Fruit fly (Drosophila melanogaster) whole organism, embryonic: ENCODE measurements around the gene y.

Source experiments
- Adf1 ChIP-seq: fragments of 200-800 bp; sonication (Bioruptor generic); IDR thresholded peaks from 2 replicates; pipeline ENCODE4 v1.3.6; 2022; ENCODE audit warnings: missing biosample characterization, missing genetic modification characterization
- CG10267 ChIP-seq: fragments of 200-800 bp; sonication (Bioruptor generic); optimal IDR thresholded peaks from 2 replicates; lab custom pipeline; 2018; ENCODE audit warnings: missing biosample characterization, mild to moderate bottlenecking, missing genetic modification characterization, moderate library complexity
- CG10431 ChIP-seq: fragments of 200-800 bp; sonication (Bioruptor generic); optimal IDR thresholded peaks from 3 replicates; lab custom pipeline; 2018; ENCODE audit warnings: missing biosample characterization, mild to moderate bottlenecking, missing genetic modification characterization
- CG12299 ChIP-seq: fragments of 200-800 bp; sonication (Bioruptor generic); optimal IDR thresholded peaks from 2 replicates; lab custom pipeline; 2018; ENCODE audit warnings: missing biosample characterization, mild to moderate bottlenecking, missing genetic modification characterization
- CG12769 ChIP-seq: fragments of 200-800 bp; sonication (Bioruptor generic); optimal IDR thresholded peaks from 2 replicates; lab custom pipeline; 2019; ENCODE audit warnings: missing biosample characterization, mild to moderate bottlenecking, missing genetic modification characterization, moderate library complexity
- CG13296 ChIP-seq: fragments of 200-800 bp; sonication (Bioruptor generic); optimal IDR thresholded peaks from 3 replicates; lab custom pipeline; 2018; ENCODE audit warnings: missing biosample characterization, mild to moderate bottlenecking, missing genetic modification characterization
- CG1603 ChIP-seq: fragments of 200-800 bp; sonication (Bioruptor generic); optimal IDR thresholded peaks from 2 replicates; lab custom pipeline; 2019; ENCODE audit warnings: missing biosample characterization, mild to moderate bottlenecking, missing genetic modification characterization, moderate library complexity
- CG1647 ChIP-seq: fragments of 200-800 bp; sonication (Bioruptor generic); optimal IDR thresholded peaks from 3 replicates; lab custom pipeline; 2016; ENCODE audit warnings: missing biosample characterization, missing genetic modification characterization
- CG17568 ChIP-seq: fragments of 200-800 bp; sonication (Bioruptor generic); optimal IDR thresholded peaks from 2 replicates; lab custom pipeline; 2018; ENCODE audit warnings: missing biosample characterization, mild to moderate bottlenecking, missing genetic modification characterization, moderate library complexity
- CG2129 ChIP-seq: fragments of 200-800 bp; sonication (Bioruptor generic); IDR thresholded peaks from 2 replicates; pipeline ENCODE4 v1.3.6; 2022; ENCODE audit warnings: missing biosample characterization, missing genetic modification characterization; ENCODE audit not compliant: partially characterized antibody
- CG3407 ChIP-seq: fragments of 200-800 bp; sonication (Bioruptor generic); optimal IDR thresholded peaks from 2 replicates; lab custom pipeline; 2018; ENCODE audit warnings: missing biosample characterization, mild to moderate bottlenecking, missing genetic modification characterization
- CG3838 ChIP-seq: fragments of 200-800 bp; sonication (Bioruptor generic); optimal IDR thresholded peaks from 3 replicates; lab custom pipeline; 2016; ENCODE audit warnings: missing biosample characterization, missing genetic modification characterization
- CG5953 ChIP-seq: fragments of 200-800 bp; sonication (Bioruptor generic); IDR thresholded peaks from 2 replicates; pipeline ENCODE4 v1.3.6; 2022; ENCODE audit warnings: missing biosample characterization, missing genetic modification characterization
- CG6654 ChIP-seq: fragments of 200-800 bp; sonication (Bioruptor generic); optimal IDR thresholded peaks from 2 replicates; lab custom pipeline; 2017; ENCODE audit warnings: missing biosample characterization, mild to moderate bottlenecking, missing genetic modification characterization
- CG6683 ChIP-seq: fragments of 200-800 bp; sonication (Bioruptor generic); optimal IDR thresholded peaks from 2 replicates; lab custom pipeline; 2017; ENCODE audit warnings: missing biosample characterization, mild to moderate bottlenecking, missing genetic modification characterization, missing genetic modification reagents
- CG7372 ChIP-seq: fragments of 200-800 bp; sonication (Bioruptor generic); IDR thresholded peaks from 2 replicates; pipeline ENCODE4 v1.3.6; 2022; ENCODE audit warnings: missing biosample characterization, missing genetic modification characterization
- CG9727 ChIP-seq: fragments of 200-800 bp; sonication (Bioruptor generic); optimal IDR thresholded peaks from 3 replicates; lab custom pipeline; 2017; ENCODE audit warnings: missing biosample characterization, mild to moderate bottlenecking, missing genetic modification characterization
- CG9797 ChIP-seq: fragments of 200-800 bp; sonication (Bioruptor generic); optimal IDR thresholded peaks from 3 replicates; lab custom pipeline; 2018; ENCODE audit warnings: missing biosample characterization, mild to moderate bottlenecking, missing genetic modification characterization
- CG9817 ChIP-seq: fragments of 200-800 bp; sonication (Bioruptor generic); optimal IDR thresholded peaks from 2 replicates; lab custom pipeline; 2018; ENCODE audit warnings: missing biosample characterization, mild to moderate bottlenecking, missing genetic modification characterization, moderate library complexity
- D19B ChIP-seq: fragments of 200-800 bp; sonication (Bioruptor generic); optimal IDR thresholded peaks from 2 replicates; lab custom pipeline; 2017; ENCODE audit warnings: missing biosample characterization, mild to moderate bottlenecking, missing genetic modification characterization
- Dip3 ChIP-seq: fragments of 200-800 bp; sonication (Bioruptor generic); optimal IDR thresholded peaks from 3 replicates; lab custom pipeline; 2016; ENCODE audit warnings: missing biosample characterization, missing genetic modification characterization
- Fer2 ChIP-seq: fragments of 200-800 bp; sonication (Bioruptor generic); optimal IDR thresholded peaks from 2 replicates; lab custom pipeline; 2018; ENCODE audit warnings: missing biosample characterization, mild to moderate bottlenecking, missing genetic modification characterization, moderate library complexity
- Fer3 ChIP-seq: fragments of 200-800 bp; sonication (Bioruptor generic); optimal IDR thresholded peaks from 2 replicates; lab custom pipeline; 2018; ENCODE audit warnings: missing biosample characterization, mild to moderate bottlenecking, missing genetic modification characterization, moderate library complexity
- HmgZ ChIP-seq: fragments of 200-800 bp; sonication (Bioruptor generic); optimal IDR thresholded peaks from 2 replicates; lab custom pipeline; 2018; ENCODE audit warnings: missing biosample characterization, mild to moderate bottlenecking, missing genetic modification characterization
- Hmx ChIP-seq: fragments of 200-800 bp; sonication (Bioruptor generic); optimal IDR thresholded peaks from 2 replicates; lab custom pipeline; 2016; ENCODE audit warnings: missing biosample characterization, missing genetic modification characterization
- Hr39 ChIP-seq: fragments of >200 bp; optimal IDR thresholded peaks from 2 replicates; lab custom pipeline; 2017
- Jarid2 ChIP-seq: fragments of 200-800 bp; sonication (Bioruptor generic); optimal IDR thresholded peaks from 3 replicates; lab custom pipeline; 2017; ENCODE audit warnings: mild to moderate bottlenecking, missing biosample characterization, missing genetic modification reagents, missing genetic modification characterization
- Kr ChIP-seq: fragments of 200-800 bp; sonication (Bioruptor generic); optimal IDR thresholded peaks from 2 replicates; lab custom pipeline; 2017; ENCODE audit warnings: missing biosample characterization, mild to moderate bottlenecking, missing genetic modification characterization
- Neu2 ChIP-seq: fragments of 200-800 bp; sonication (Bioruptor generic); optimal IDR thresholded peaks from 3 replicates; lab custom pipeline; 2016; ENCODE audit warnings: missing biosample characterization, missing genetic modification characterization, borderline replicate concordance
- Optix ChIP-seq: fragments of 200-800 bp; sonication (Bioruptor generic); IDR thresholded peaks from 3 replicates; pipeline ENCODE4 v1.3.6; 2022; ENCODE audit warnings: missing biosample characterization, missing genetic modification characterization
- Sry-β ChIP-seq: fragments of 200-800 bp; sonication (Bioruptor generic); optimal IDR thresholded peaks from 2 replicates; lab custom pipeline; 2018; ENCODE audit warnings: missing biosample characterization, mild to moderate bottlenecking, missing genetic modification characterization, moderate library complexity
- ab ChIP-seq: fragments of 200-800 bp; sonication (Bioruptor generic); optimal IDR thresholded peaks from 2 replicates; lab custom pipeline; 2016; ENCODE audit warnings: missing biosample characterization, missing genetic modification characterization
- abd-A ChIP-seq: fragments of 200-800 bp; sonication (Bioruptor generic); optimal IDR thresholded peaks from 3 replicates; lab custom pipeline; 2019; ENCODE audit warnings: missing biosample characterization, mild to moderate bottlenecking, missing genetic modification characterization, moderate library complexity
- bcd ChIP-seq: fragments of 200-800 bp; sonication (Bioruptor generic); optimal IDR thresholded peaks from 2 replicates; lab custom pipeline; 2017; ENCODE audit warnings: missing biosample characterization, mild to moderate bottlenecking, missing genetic modification characterization
- cas ChIP-seq: fragments of 200-800 bp; sonication (Bioruptor generic); IDR thresholded peaks from 2 replicates; pipeline ENCODE4 v1.3.6; 2022; ENCODE audit warnings: missing biosample characterization, missing genetic modification characterization
- dm ChIP-seq: fragments of 200-800 bp; sonication (Bioruptor generic); optimal IDR thresholded peaks from 3 replicates; lab custom pipeline; 2016; ENCODE audit warnings: missing biosample characterization, missing genetic modification characterization
- fd64A ChIP-seq: fragments of 200-800 bp; sonication (Bioruptor generic); optimal IDR thresholded peaks from 3 replicates; lab custom pipeline; 2018; ENCODE audit warnings: missing biosample characterization, mild to moderate bottlenecking, missing genetic modification characterization
- fu2 ChIP-seq: fragments of 200-800 bp; sonication (Bioruptor generic); optimal IDR thresholded peaks from 2 replicates; lab custom pipeline; 2016; ENCODE audit warnings: missing biosample characterization, missing genetic modification characterization
- gro ChIP-seq: fragments of 200-800 bp; sonication (Bioruptor generic); optimal IDR thresholded peaks from 2 replicates; lab custom pipeline; 2016; ENCODE audit warnings: missing biosample characterization, missing genetic modification characterization
- hth ChIP-seq: fragments of >200 bp; optimal IDR thresholded peaks from 2 replicates; lab custom pipeline; 2017; ENCODE audit warnings: inconsistent platforms
- jigr1 ChIP-seq: fragments of 200-800 bp; sonication (Bioruptor generic); IDR thresholded peaks from 3 replicates; pipeline ENCODE4 v1.3.6; 2022; ENCODE audit warnings: missing biosample characterization, missing genetic modification characterization
- jumu ChIP-seq: fragments of 200-800 bp; sonication (Bioruptor generic); optimal IDR thresholded peaks from 3 replicates; lab custom pipeline; 2016; ENCODE audit warnings: missing biosample characterization, missing genetic modification characterization
- nerfin-1 ChIP-seq: fragments of 200-800 bp; sonication (Bioruptor generic); optimal IDR thresholded peaks from 3 replicates; lab custom pipeline; 2019; ENCODE audit warnings: missing biosample characterization, mild to moderate bottlenecking, missing genetic modification characterization, moderate library complexity
- nerfin-2 ChIP-seq: fragments of 200-800 bp; sonication (Bioruptor generic); IDR thresholded peaks from 2 replicates; pipeline ENCODE4 v1.3.6; 2022; ENCODE audit warnings: missing biosample characterization, missing genetic modification characterization; ENCODE audit not compliant: partially characterized antibody
- oc ChIP-seq: fragments of 200-800 bp; sonication (Bioruptor generic); optimal IDR thresholded peaks from 2 replicates; lab custom pipeline; 2018; ENCODE audit warnings: missing biosample characterization, mild to moderate bottlenecking, missing genetic modification characterization, moderate library complexity
- odd ChIP-seq: fragments of 200-800 bp; sonication (Bioruptor generic); optimal IDR thresholded peaks from 2 replicates; lab custom pipeline; 2017; ENCODE audit warnings: missing biosample characterization, mild to moderate bottlenecking, missing genetic modification characterization
- org-1 ChIP-seq: fragments of 200-800 bp; sonication (Bioruptor generic); optimal IDR thresholded peaks from 2 replicates; lab custom pipeline; 2017; ENCODE audit warnings: missing biosample characterization, missing genetic modification characterization
- otp ChIP-seq: fragments of 200-800 bp; sonication (Bioruptor generic); IDR thresholded peaks from 3 replicates; pipeline ENCODE4, ENCODE4 v1.3.6; 2022; ENCODE audit warnings: missing biosample characterization, missing genetic modification characterization
- phol ChIP-seq: fragments of 200-800 bp; sonication (Bioruptor generic); optimal IDR thresholded peaks from 3 replicates; lab custom pipeline; 2018; ENCODE audit warnings: missing biosample characterization, mild to moderate bottlenecking, missing genetic modification characterization, moderate library complexity
- run ChIP-seq: fragments of 200-800 bp; sonication (Bioruptor generic); optimal IDR thresholded peaks from 3 replicates; lab custom pipeline; 2018; ENCODE audit warnings: missing biosample characterization, mild to moderate bottlenecking, missing genetic modification characterization
- shn ChIP-seq: fragments of 200-800 bp; sonication (Bioruptor generic); optimal IDR thresholded peaks from 3 replicates; lab custom pipeline; 2016; ENCODE audit warnings: missing biosample characterization, missing genetic modification characterization
- stc ChIP-seq: fragments of 200-800 bp; sonication (Bioruptor generic); IDR thresholded peaks from 2 replicates; pipeline ENCODE4 v1.3.6; 2022; ENCODE audit warnings: missing biosample characterization, missing genetic modification characterization

y gene

dm6 chrX:338123-338527, 18.2 kb upstream of the y start (continued):
- peak; percentile 63 for TF ChIP-seq bcd (GFP tag; lab: Kevin White, UChicago)
- no peak for TF ChIP-seq CG17568 (GFP tag; lab: Kevin White, UChicago)
- TF ChIP-seq nerfin-1 (tag; lab: Kevin White, UChicago) = peak; percentile 77
- TF ChIP-seq odd (GFP tag; lab: Kevin White, UChicago) = peak; percentile 80
- TF ChIP-seq jigr1 = 0 out of 3 replicates have a peak, but pooled peaks have one; percentile 12
- no peak for TF ChIP-seq CG12769 (tag; lab: Kevin White, UChicago)
- TF ChIP-seq D19B (GFP tag; lab: Kevin White, UChicago) = peak; percentile 21
- TF ChIP-seq CG6683 = peak; percentile 66
- no peak for TF ChIP-seq HmgZ
- peak; percentile 77 for TF ChIP-seq CG10267 (tag; lab: Kevin White, UChicago)
- TF ChIP-seq CG3407 = peak; percentile 42
- TF ChIP-seq CG9817 (tag; lab: Kevin White, UChicago) = peak; percentile 33
- TF ChIP-seq CG9727 (GFP tag; lab: Kevin White, UChicago) = peak; percentile 82
- peak; percentile 68 for TF ChIP-seq oc (tag; lab: Kevin White, UChicago)
- no peak for TF ChIP-seq CG1603
- TF ChIP-seq ab (GFP tag; lab: Kevin White, UChicago) = no peak
- TF ChIP-seq CG7372 = peak; percentile 55; the same call in 1 of the 2 replicates
- TF ChIP-seq CG6654 = peak; percentile 5
- TF ChIP-seq gro = no peak
- TF ChIP-seq jumu (GFP tag; lab: Kevin White, UChicago) = no peak
- TF ChIP-seq CG13296 (GFP tag; lab: Kevin White, UChicago) = peak; percentile 92
- TF ChIP-seq fu2 (GFP tag; lab: Kevin White, UChicago) = no peak
- peak; percentile 57 for TF ChIP-seq abd-A (tag; lab: Kevin White, UChicago)
- no peak for TF ChIP-seq nerfin-2 (GFP tag; lab: Robert Waterston, UW)
- TF ChIP-seq Kr = no peak
- no peak for TF ChIP-seq Sry-β (GFP tag; lab: Kevin White, UChicago)
- TF ChIP-seq shn (GFP tag; lab: Kevin White, UChicago) = no peak
- peak; percentile 76 for TF ChIP-seq CG12299
- peak; percentile 13 for TF ChIP-seq org-1 (GFP tag; lab: Kevin White, UChicago)
- TF ChIP-seq Adf1 (GFP tag; lab: Robert Waterston, UW) = no peak
- no peak for TF ChIP-seq CG3838 (GFP tag; lab: Kevin White, UChicago)
- peak; percentile 72 for TF ChIP-seq Fer3
- no peak for TF ChIP-seq Neu2 (GFP tag; lab: Kevin White, UChicago)
- no peak for TF ChIP-seq Optix (GFP tag; lab: Robert Waterston, UW)
- TF ChIP-seq otp = no peak
- TF ChIP-seq Hmx (GFP tag; lab: Kevin White, UChicago) = no peak
- TF ChIP-seq CG2129 (GFP tag; lab: Robert Waterston, UW) = no peak
- TF ChIP-seq cas (GFP tag; lab: Robert Waterston, UW) = no peak
- TF ChIP-seq CG1647 (GFP tag; lab: Kevin White, UChicago) = no peak
- no peak for TF ChIP-seq fd64A (GFP tag; lab: Kevin White, UChicago)
- TF ChIP-seq Dip3 (GFP tag; lab: Kevin White, UChicago) = no peak
- TF ChIP-seq Fer2 (tag; lab: Kevin White, UChicago) = peak; percentile 48
- TF ChIP-seq stc (GFP tag; lab: Robert Waterston, UW) = peak; percentile 75
- no peak for TF ChIP-seq Hr39
- peak; percentile 87 for TF ChIP-seq run
- no peak for TF ChIP-seq CG9797 (GFP tag; lab: Kevin White, UChicago)
- TF ChIP-seq phol (tag; lab: Kevin White, UChicago) = peak; percentile 85
- TF ChIP-seq hth (lab: Kevin White, UChicago) = no peak
- no peak for TF ChIP-seq dm (GFP tag; lab: Kevin White, UChicago)
- peak; percentile 38 for TF ChIP-seq Jarid2
- no peak for TF ChIP-seq CG5953 (GFP tag; lab: Robert Waterston, UW)
- TF ChIP-seq CG10431 (GFP tag; lab: Kevin White, UChicago) = no peak
